Fruit fly (Drosophila melanogaster) whole organism, pupa: ENCODE data around the gene spn-D.
A peak's percentile ranks its signal among the peaks of the same experiment; 100 is the strongest.

Experiments
- CG10348 ChIP-seq: fragments of 200-800 bp; sonication (Bioruptor generic); IDR thresholded peaks from 2 replicates; pipeline ENCODE4 v1.3.6; 2022; ENCODE audit warnings: missing biosample characterization, missing genetic modification characterization
- CG12605 ChIP-seq: fragments of 200-800 bp; sonication (Bioruptor generic); IDR thresholded peaks from 2 replicates; pipeline ENCODE4 v1.3.6; 2022; ENCODE audit warnings: missing biosample characterization, missing genetic modification characterization
- CG13204 ChIP-seq: fragments of 200-800 bp; sonication (Bioruptor generic); optimal IDR thresholded peaks from 2 replicates; lab custom pipeline; 2018; ENCODE audit warnings: missing biosample characterization, mild to moderate bottlenecking, missing genetic modification characterization, moderate library complexity
- CG14655 ChIP-seq: fragments of 200-800 bp; sonication (Bioruptor generic); optimal IDR thresholded peaks from 3 replicates; lab custom pipeline; 2017; ENCODE audit warnings: mild to moderate bottlenecking, missing biosample characterization, missing genetic modification reagents, missing genetic modification characterization
- CG15710 ChIP-seq: fragments of 200-800 bp; sonication (Bioruptor generic); optimal IDR thresholded peaks from 2 replicates; lab custom pipeline; 2018; ENCODE audit warnings: missing biosample characterization, mild to moderate bottlenecking, missing genetic modification characterization, moderate library complexity
- CG17806 ChIP-seq: fragments of 200-800 bp; sonication (Bioruptor generic); optimal IDR thresholded peaks from 2 replicates; lab custom pipeline; 2018; ENCODE audit warnings: missing biosample characterization, mild to moderate bottlenecking, missing genetic modification characterization, moderate library complexity
- CG32121 ChIP-seq: fragments of 200-800 bp; sonication (Bioruptor generic); IDR thresholded peaks from 2 replicates; pipeline ENCODE4 v1.3.6; 2022; ENCODE audit warnings: missing biosample characterization, missing genetic modification characterization
- CG34367 ChIP-seq: fragments of 200-800 bp; sonication (Bioruptor generic); optimal IDR thresholded peaks from 2 replicates; lab custom pipeline; 2018; ENCODE audit warnings: missing biosample characterization, mild to moderate bottlenecking, missing genetic modification characterization
- CG4496 ChIP-seq: fragments of 200-800 bp; sonication (Bioruptor generic); IDR thresholded peaks from 3 replicates; pipeline ENCODE4 v1.3.6; 2022; ENCODE audit warnings: missing biosample characterization, missing genetic modification characterization
- CG8159 ChIP-seq: fragments of 200-800 bp; sonication (Bioruptor generic); optimal IDR thresholded peaks from 3 replicates; lab custom pipeline; 2018; ENCODE audit warnings: missing biosample characterization, mild to moderate bottlenecking, missing genetic modification characterization, moderate library complexity
- CG8301 ChIP-seq: fragments of 200-800 bp; sonication (Bioruptor generic); optimal IDR thresholded peaks from 2 replicates; lab custom pipeline; 2018; ENCODE audit warnings: missing biosample characterization, mild to moderate bottlenecking, missing genetic modification characterization
- CG9948 ChIP-seq: fragments of 200-800 bp; sonication (Bioruptor generic); optimal IDR thresholded peaks from 2 replicates; lab custom pipeline; 2018; ENCODE audit warnings: missing biosample characterization, mild to moderate bottlenecking, missing genetic modification characterization, moderate library complexity
- D1 ChIP-seq: fragments of 200-800 bp; sonication (Bioruptor generic); optimal IDR thresholded peaks from 2 replicates; lab custom pipeline; 2018; ENCODE audit warnings: missing biosample characterization, mild to moderate bottlenecking, missing genetic modification characterization, moderate library complexity
- EcR ChIP-seq: fragments of 200-800 bp; sonication (Bioruptor generic); optimal IDR thresholded peaks from 3 replicates; lab custom pipeline; 2019; ENCODE audit warnings: missing biosample characterization, missing genetic modification characterization, mild to moderate bottlenecking, moderate library complexity, missing genetic modification reagents
- Ets98B ChIP-seq: fragments of 200-800 bp; sonication (Bioruptor generic); IDR thresholded peaks from 2 replicates; pipeline ENCODE4 v1.3.6; 2022; ENCODE audit warnings: missing biosample characterization, missing genetic modification characterization
- Pif1A ChIP-seq: fragments of 200-800 bp; sonication (Bioruptor generic); optimal IDR thresholded peaks from 3 replicates; lab custom pipeline; 2016; ENCODE audit warnings: missing biosample characterization, missing genetic modification characterization
- Pif1B ChIP-seq: fragments of 200-800 bp; sonication (Bioruptor generic); optimal IDR thresholded peaks from 3 replicates; lab custom pipeline; 2016; ENCODE audit warnings: missing biosample characterization, missing genetic modification characterization
- Snoo ChIP-seq: fragments of 200-800 bp; sonication (Bioruptor generic); optimal IDR thresholded peaks from 3 replicates; lab custom pipeline; 2017; ENCODE audit warnings: missing biosample characterization, mild to moderate bottlenecking, missing genetic modification characterization, inconsistent platforms
- fd96Ca ChIP-seq: fragments of 200-800 bp; sonication (Bioruptor generic); IDR thresholded peaks from 3 replicates; pipeline ENCODE4 v1.3.6; 2022; ENCODE audit warnings: missing biosample characterization, missing genetic modification characterization
- gl ChIP-seq: fragments of 200-800 bp; sonication (Bioruptor generic); optimal IDR thresholded peaks from 2 replicates; lab custom pipeline; 2018; ENCODE audit warnings: missing biosample characterization, mild to moderate bottlenecking, missing genetic modification characterization
- rn ChIP-seq: fragments of 200-800 bp; sonication (Bioruptor generic); IDR thresholded peaks from 2 replicates; pipeline ENCODE4 v1.3.6; 2022; ENCODE audit warnings: missing biosample characterization, missing genetic modification characterization

Gene spn-D

dm6 chr3R:27194106-27194505 is 28.6 kb downstream of the spn-D start, which contains the start of gene Ser:
TSS of gene Ser (minus strand) at chr3R:27194267.
- TF ChIP-seq fd96Ca, result 0 out of 3 replicates have a peak, but pooled peaks have one; percentile 37
- no peak for TF ChIP-seq CG9948 (tag; lab: Kevin White, UChicago)
- peak; percentile 14 for TF ChIP-seq gl
- no peak for TF ChIP-seq rn (GFP tag; lab: Robert Waterston, UW)
- TF ChIP-seq Pif1B, result peak; percentile 10
- 0 out of 2 replicates have a peak, but pooled peaks have one; percentile 27 for TF ChIP-seq CG32121 (GFP tag; lab: Robert Waterston, UW)
- TF ChIP-seq CG34367 (tag; lab: Kevin White, UChicago), result no peak
- no peak for TF ChIP-seq CG14655 (GFP tag; lab: Kevin White, UChicago)
- TF ChIP-seq CG13204, result peak; percentile 35
- TF ChIP-seq CG8301, result no peak
- TF ChIP-seq EcR (GFP tag; lab: Kevin White, UChicago), result peak; percentile 28
- peak; percentile 31 for TF ChIP-seq Snoo
- TF ChIP-seq CG17806 (tag; lab: Kevin White, UChicago), result no peak
- no peak for TF ChIP-seq CG15710 (tag; lab: Kevin White, UChicago)
- TF ChIP-seq Ets98B (GFP tag; lab: Robert Waterston, UW), result peak; percentile 40; the same call in 1 of the 2 replicates

- no peak for TF ChIP-seq gl
- TF ChIP-seq CG15710 (tag; lab: Kevin White, UChicago), result no peak
- no peak for TF ChIP-seq CG4496 (GFP tag; lab: Robert Waterston, UW)
- TF ChIP-seq, all 21 proteins: peak for 0
Measured at dm6 chr3R:27196866-27197265, 31.4 kb downstream of the spn-D start.

dm6 chr3R:27197581-27197980 is 32.1 kb downstream of the spn-D start:
- TF ChIP-seq CG15710 (tag; lab: Kevin White, UChicago) (peak; percentile 34), CG8301 (peak; percentile 30), rn (GFP tag; lab: Robert Waterston, UW) (no peak), CG10348 (no peak), Ets98B (GFP tag; lab: Robert Waterston, UW) (no peak), CG34367 (tag; lab: Kevin White, UChicago) (peak; percentile 15), CG8159 (tag; lab: Kevin White, UChicago) (peak; percentile 68), CG17806 (tag; lab: Kevin White, UChicago) (peak; percentile 63), Pif1A (GFP tag; lab: Kevin White, UChicago) (peak; percentile 46), CG9948 (tag; lab: Kevin White, UChicago) (peak; percentile 67), CG14655 (GFP tag; lab: Kevin White, UChicago) (peak; percentile 50), D1 (tag; lab: Kevin White, UChicago) (no peak)
- TF ChIP-seq, all 21 proteins: peak for 8

dm6 chr3R:27198883-27199780 is 33.6 kb downstream of the spn-D start:
- no peak for TF ChIP-seq CG32121 (GFP tag; lab: Robert Waterston, UW)
- TF ChIP-seq CG8159 (tag; lab: Kevin White, UChicago), result peak; percentile 78
- no peak for TF ChIP-seq Ets98B (GFP tag; lab: Robert Waterston, UW)
- TF ChIP-seq CG9948 (tag; lab: Kevin White, UChicago), result peak; percentile 46
- peak; percentile 11 for TF ChIP-seq CG34367 (tag; lab: Kevin White, UChicago)
- TF ChIP-seq CG4496 (GFP tag; lab: Robert Waterston, UW), result no peak
- TF ChIP-seq CG17806 (tag; lab: Kevin White, UChicago), result peak; percentile 43
- TF ChIP-seq CG15710 (tag; lab: Kevin White, UChicago), result peak; percentile 79
- no peak for TF ChIP-seq CG12605 (GFP tag; lab: Robert Waterston, UW)
- no peak for TF ChIP-seq fd96Ca
- TF ChIP-seq CG14655 (GFP tag; lab: Kevin White, UChicago), result no peak
- TF ChIP-seq gl, result no peak
- no peak for TF ChIP-seq Snoo
- TF ChIP-seq Pif1B, result no peak
- TF ChIP-seq D1 (tag; lab: Kevin White, UChicago), result no peak
- no peak for TF ChIP-seq CG8301
- no peak for TF ChIP-seq CG10348
- no peak for TF ChIP-seq rn (GFP tag; lab: Robert Waterston, UW)
- TF ChIP-seq Pif1A (GFP tag; lab: Kevin White, UChicago), result no peak
- TF ChIP-seq EcR (GFP tag; lab: Kevin White, UChicago), result no peak
- TF ChIP-seq CG13204, result peak; percentile 10

dm6 chr3R:27201538-27202281 is 36.2 kb downstream of the spn-D start:
- TF ChIP-seq CG15710 (tag; lab: Kevin White, UChicago) (peak; percentile 88), Snoo (peak; percentile 71), CG8159 (tag; lab: Kevin White, UChicago) (peak; percentile 93), CG32121 (GFP tag; lab: Robert Waterston, UW) (no peak), CG13204 (no peak), rn (GFP tag; lab: Robert Waterston, UW) (no peak), CG8301 (peak; percentile 42), fd96Ca (no peak), CG4496 (GFP tag; lab: Robert Waterston, UW) (peak; percentile 18; the same call in 1 of the 3 replicates), CG34367 (tag; lab: Kevin White, UChicago) (peak; percentile 76), CG17806 (tag; lab: Kevin White, UChicago) (peak; percentile 87), CG10348 (no peak), D1 (tag; lab: Kevin White, UChicago) (peak; percentile 79), CG12605 (GFP tag; lab: Robert Waterston, UW) (0 out of 2 replicates have a peak, but pooled peaks have one; percentile 15), Ets98B (GFP tag; lab: Robert Waterston, UW) (no peak), Pif1A (GFP tag; lab: Kevin White, UChicago) (peak; percentile 19), CG14655 (GFP tag; lab: Kevin White, UChicago) (peak; percentile 81), Pif1B (peak; percentile 40), CG9948 (tag; lab: Kevin White, UChicago) (peak; percentile 92), gl (peak; percentile 57), EcR (GFP tag; lab: Kevin White, UChicago) (peak; percentile 34)
